Worm (Caenorhabditis elegans) whole organism, young adult: ENCODE measurements around the gene C24H11.1.

ENCODE experiments used
- D2030.7 ChIP-seq: fragments of 200-800 bp; sonication (Bioruptor generic); IDR thresholded peaks from 2 replicates; pipeline ENCODE4 v1.3.6; 2022; ENCODE audit warnings: missing genetic modification reagents, missing genetic modification characterization, missing compliant biosample characterization
- Y53G8AR.9 ChIP-seq: fragments of 200-800 bp; sonication (Bioruptor generic); conservative IDR thresholded peaks from 2 replicates; pipeline ENCODE4 v1.3.6; 2022; ENCODE audit warnings: missing genetic modification reagents, missing genetic modification characterization, missing compliant biosample characterization
- Y56A3A.18 ChIP-seq: fragments of 200-800 bp; sonication (Bioruptor generic); IDR thresholded peaks from 2 replicates; pipeline ENCODE4 v1.3.6; 2022; ENCODE audit warnings: missing genetic modification reagents, missing genetic modification characterization, missing compliant biosample characterization
- ama-1 ChIP-seq, 3 experiments: fragments of 150-350 bp in 1 of 3; sonication (generic microtip) in 2 of 3; optimal IDR thresholded peaks; 2 replicates each; lab custom pipeline; 2014 to 2018; ENCODE audit warnings: missing biosample characterization in 2 of 3, missing genetic modification characterization in 2 of 3, missing genetic modification reagents in 2 of 3
- chd-7 ChIP-seq: sonication (generic microtip); optimal IDR thresholded peaks from 2 replicates; lab custom pipeline; 2016; ENCODE audit warnings: mild to moderate bottlenecking, missing genetic modification characterization, moderate library complexity, missing compliant biosample characterization
- dpl-1 ChIP-seq: fragments of 150-350 bp; optimal IDR thresholded peaks from 2 replicates; lab custom pipeline; 2014; ENCODE audit warnings: missing biosample characterization, missing genetic modification reagents, missing genetic modification characterization
- egl-44 ChIP-seq: fragments of 200-800 bp; sonication (Bioruptor generic); IDR thresholded peaks from 2 replicates; pipeline ENCODE4 v1.3.6; 2022; ENCODE audit warnings: missing genetic modification reagents, missing genetic modification characterization, missing compliant biosample characterization
- mes-4 ChIP-seq: sonication (generic microtip); optimal IDR thresholded peaks from 2 replicates; lab custom pipeline; 2016; ENCODE audit warnings: missing genotype, missing genetic modification characterization, missing compliant biosample characterization
- snpc-4 ChIP-seq, 5 experiments: fragments of 150-350 bp in 1 of 5; sonication (generic microtip) in 4 of 5; optimal IDR thresholded peaks; 2 replicates each; lab custom pipeline; 2014 to 2018; ENCODE audit warnings: missing genetic modification characterization in 5 of 5, missing biosample characterization in 3 of 5, antibody characterized with exemption in 2 of 5, mild to moderate bottlenecking in 2 of 5, missing compliant biosample characterization in 2 of 5, missing genotype in 2 of 5, moderate library complexity in 2 of 5, missing genetic modification reagents in 1 of 5
- unc-62 ChIP-seq: fragments of 150-350 bp; optimal IDR thresholded peaks from 2 replicates; lab custom pipeline; 2014; ENCODE audit warnings: missing biosample characterization, missing genetic modification reagents, missing genetic modification characterization

DNA sequence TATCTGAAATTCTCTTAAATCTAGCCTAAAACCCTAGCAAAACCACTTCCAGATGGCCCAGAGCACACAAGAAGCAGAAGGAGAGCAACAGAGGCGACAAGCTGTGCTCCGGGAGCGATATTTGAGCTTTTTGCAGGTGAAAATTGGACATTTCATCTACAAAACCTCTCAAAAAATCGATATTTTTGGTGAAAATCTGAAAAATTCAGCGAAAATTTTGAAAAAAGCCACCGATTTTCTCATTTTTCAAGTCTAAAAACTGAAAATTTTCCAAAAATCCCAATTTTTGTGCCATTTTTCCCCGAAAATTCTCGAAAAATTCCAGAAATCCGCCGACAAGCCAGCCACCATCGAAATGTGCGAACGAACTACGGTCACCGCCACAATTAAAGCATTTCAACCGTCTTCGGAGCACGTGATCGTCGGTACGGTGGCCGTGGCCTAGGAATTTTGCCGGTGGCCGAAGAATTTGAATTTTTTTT, 7.3 kb upstream of the C24H11.1 start, which contains the start of gene C24H11.5:
- TF ChIP-seq dpl-1 (no peak), D2030.7 (GFP tag; lab: Robert Waterston, UW) (no peak), mes-4 (tag; lab: Kevin White, UChicago) (no peak), egl-44 (GFP tag; lab: Robert Waterston, UW) (no peak), Y53G8AR.9 (GFP tag; lab: Robert Waterston, UW) (no peak), snpc-4 (GFP tag; optimal IDR thresholded peaks at IDR 0.05; lab: Kevin White, UChicago) (no peak), snpc-4 (tag; optimal IDR thresholded peaks at IDR 0.05; lab: Kevin White, UChicago) (no peak), Y56A3A.18 (GFP tag; lab: Robert Waterston, UW) (no peak), chd-7 (no peak), unc-62 (GFP tag; lab: Kevin White, UChicago) (no peak), ama-1 (optimal IDR thresholded peaks at IDR 0.05; lab: Kevin White, UChicago) (no peak), ama-1 (GFP tag; optimal IDR thresholded peaks at IDR 0.05; lab: Kevin White, UChicago) (no peak)
